Worm (Caenorhabditis elegans): ENCODE data around the gene chst-1.

DNA sequence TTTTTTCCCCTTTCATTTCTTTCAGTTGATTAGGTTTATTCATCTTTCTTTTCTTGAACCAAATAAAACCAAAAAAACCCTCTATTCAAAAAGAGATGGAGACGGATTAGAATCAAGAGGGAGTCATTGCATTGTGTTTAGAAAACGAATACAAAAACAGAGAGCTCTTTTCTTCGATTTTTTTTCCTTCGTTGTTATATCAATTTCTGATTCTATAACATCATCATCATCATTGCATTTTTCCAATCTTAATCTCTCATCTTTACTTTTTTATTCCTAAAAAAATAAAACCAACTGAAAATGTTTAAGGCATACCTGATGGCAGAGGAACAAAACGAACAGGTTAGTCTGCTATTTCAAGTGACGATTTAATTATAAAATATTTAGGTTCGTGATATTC lies 48.0 kb downstream of the chst-1 start, which contains the start of gene T05H10.8:
- TF ChIP-seq pha-4 (tag; optimal IDR thresholded peaks at IDR 0.05) (no peak), ceh-45 (GFP tag; IDR thresholded peaks at IDR 0.05) (no peak), ztf-16 (tag; optimal IDR thresholded peaks at IDR 0.05) (no peak), nhr-11 (tag; optimal IDR thresholded peaks at IDR 0.05) (no peak), sdc-2 (tag; optimal IDR thresholded peaks at IDR 0.05) (no peak), tbx-2 (tag; optimal IDR thresholded peaks at IDR 0.05) (no peak), ama-1 (optimal IDR thresholded peaks at IDR 0.05) (no peak), unc-86 (tag; optimal IDR thresholded peaks at IDR 0.05) (no peak), ceh-9 (tag; optimal IDR thresholded peaks at IDR 0.05) (no peak), pag-3 (tag; optimal IDR thresholded peaks at IDR 0.05; ENCODE audit: borderline replicate concordance) (no peak), dmd-4 (tag; optimal IDR thresholded peaks at IDR 0.05; ENCODE audit: borderline replicate concordance) (no peak), hlh-30 (tag; optimal IDR thresholded peaks at IDR 0.05; ENCODE audit: insufficient read depth) (no peak), ceh-6 (GFP tag; optimal IDR thresholded peaks at IDR 0.05) (no peak), pha-2 (tag; optimal IDR thresholded peaks at IDR 0.05) (no peak)

Data from whole organism, late embryonic.